Fruit fly (Drosophila melanogaster) Kc167 (cell line): Measurements from ENCODE around the gene scf.

Source experiments
- Myc ChIP-seq: fragments of >200 bp; optimal IDR thresholded peaks from 2 replicates; lab custom pipeline; 2017; ENCODE audit warnings: missing external identifiers
- insv ChIP-seq: fragments of >200 bp; optimal IDR thresholded peaks from 3 replicates; lab custom pipeline; 2018; ENCODE audit warnings: missing external identifiers
- psq ChIP-seq: fragments of >200 bp; optimal IDR thresholded peaks from 2 replicates; lab custom pipeline; 2017; ENCODE audit warnings: missing external identifiers
- ttk ChIP-seq: sonication (Bioruptor generic); optimal IDR thresholded peaks from 2 replicates; lab custom pipeline; 2017; ENCODE audit warnings: missing external identifiers

dm6 chr3L:1342133-1342580 is 43.7 kb downstream of the scf start, which contains the start of gene indra:
- TF ChIP-seq ttk (lab: Kevin White, UChicago) (no peak), insv (lab: Kevin White, UChicago) (no peak), Myc (lab: Kevin White, UChicago) (no peak), psq (lab: Kevin White, UChicago) (no peak)
